Fruit fly (Drosophila melanogaster): Measurements from ENCODE around the gene CG5707.

Gene CG5707

dm6 chr3L:2164031-2164537, 27.9 kb downstream of the CG5707 start (continued):
- TF ChIP-seq HLH3B (GFP tag; IDR thresholded peaks at IDR 0.05) (peak; percentile 51; the same call in 1 of the 2 replicates), Aef1 (GFP tag; IDR thresholded peaks at IDR 0.05) (peak; percentile 13; the same call in 1 of the 3 replicates), pum (GFP tag; optimal IDR thresholded peaks at IDR 0.05) (peak; percentile 35), Taf1 (GFP tag; IDR thresholded peaks at IDR 0.05) (no peak), CG2199 (GFP tag; IDR thresholded peaks at IDR 0.05) (no peak), CG1529 (GFP tag; optimal IDR thresholded peaks at IDR 0.05) (no peak), bab2 (GFP tag; optimal IDR thresholded peaks at IDR 0.05) (no peak), dan (GFP tag; IDR thresholded peaks at IDR 0.05) (no peak), cwo (GFP tag; optimal IDR thresholded peaks at IDR 0.05) (no peak), CG15269 (tag; optimal IDR thresholded peaks at IDR 0.05) (no peak), Usf (GFP tag; optimal IDR thresholded peaks at IDR 0.05) (no peak), ATbp (GFP tag; optimal IDR thresholded peaks at IDR 0.05) (no peak), Sry-β (GFP tag; optimal IDR thresholded peaks at IDR 0.05) (no peak), tup (GFP tag; optimal IDR thresholded peaks at IDR 0.05) (no peak), jing (GFP tag; optimal IDR thresholded peaks at IDR 0.05) (no peak), Spps (tag; optimal IDR thresholded peaks at IDR 0.05) (peak; percentile 39), CG12236 (GFP tag; optimal IDR thresholded peaks at IDR 0.05) (no peak), D (optimal IDR thresholded peaks at IDR 0.05) (no peak), D (GFP tag; optimal IDR thresholded peaks at IDR 0.05) (peak; percentile 64), CG15601 (tag; optimal IDR thresholded peaks at IDR 0.05) (no peak), CG14050 (GFP tag; IDR thresholded peaks at IDR 0.05) (peak; percentile 40; the same call in 2 of the 3 replicates), onecut (GFP tag; IDR thresholded peaks at IDR 0.05) (no peak), CG8478 (optimal IDR thresholded peaks at IDR 0.05) (no peak), CG16779 (GFP tag; IDR thresholded peaks at IDR 0.05) (no peak), Hand (GFP tag; optimal IDR thresholded peaks at IDR 0.05) (no peak), CG6765 (GFP tag; optimal IDR thresholded peaks at IDR 0.05) (no peak), CG4820 (GFP tag; optimal IDR thresholded peaks at IDR 0.05) (peak; percentile 57), stc (GFP tag; IDR thresholded peaks at IDR 0.05) (no peak), CG1832 (GFP tag; optimal IDR thresholded peaks at IDR 0.05) (no peak), vfl (GFP tag; optimal IDR thresholded peaks at IDR 0.05) (no peak), CG6254 (GFP tag; optimal IDR thresholded peaks at IDR 0.05) (no peak), tin (GFP tag; optimal IDR thresholded peaks at IDR 0.05) (peak; percentile 51), sd (tag; optimal IDR thresholded peaks at IDR 0.05) (no peak), CG1647 (GFP tag; optimal IDR thresholded peaks at IDR 0.05) (no peak), crol (GFP tag; IDR thresholded peaks at IDR 0.05) (no peak), CG11560 (tag; IDR thresholded peaks at IDR 0.05) (peak; percentile 40; the same call in 1 of the 3 replicates), CG4360 (GFP tag; IDR thresholded peaks at IDR 0.05) (no peak), tio (GFP tag; optimal IDR thresholded peaks at IDR 0.05) (peak; percentile 9), chn (GFP tag; optimal IDR thresholded peaks at IDR 0.05) (no peak), Mrtf (GFP tag; IDR thresholded peaks at IDR 0.05) (no peak), danr (GFP tag; IDR thresholded peaks at IDR 0.05) (peak; percentile 48; the same call in 1 of the 2 replicates), CG34224 (GFP tag; IDR thresholded peaks at IDR 0.05; ENCODE audit: partially characterized antibody) (no peak), Six4 (GFP tag; optimal IDR thresholded peaks at IDR 0.05) (peak; percentile 32), nom (GFP tag; optimal IDR thresholded peaks at IDR 0.05) (peak; percentile 81), tll (GFP tag; optimal IDR thresholded peaks at IDR 0.05) (no peak), Xrp1 (GFP tag; IDR thresholded peaks at IDR 0.05) (peak; percentile 72; the same call in 1 of the 2 replicates), chinmo (GFP tag; IDR thresholded peaks at IDR 0.05; ENCODE audit: partially characterized antibody) (no peak), CG3847 (GFP tag; IDR thresholded peaks at IDR 0.05) (no peak), CG18262 (tag; optimal IDR thresholded peaks at IDR 0.05) (peak; percentile 67), cad (GFP tag; optimal IDR thresholded peaks at IDR 0.05) (no peak), NK7.1 (GFP tag; optimal IDR thresholded peaks at IDR 0.05) (no peak), Bteb2 (GFP tag; optimal IDR thresholded peaks at IDR 0.05) (no peak)
